Fruit fly (Drosophila melanogaster) Kc167 (cell line): ENCODE results near the gene Tsp2A.

Experiments
- Myc ChIP-seq: fragments of >200 bp; optimal IDR thresholded peaks from 2 replicates; lab custom pipeline; 2017; ENCODE audit warnings: missing external identifiers
- Sin3A ChIP-seq: fragments of >200 bp; optimal IDR thresholded peaks from 2 replicates; lab custom pipeline; 2018; ENCODE audit warnings: missing external identifiers
- h ChIP-seq: fragments of >200 bp; optimal IDR thresholded peaks from 3 replicates; lab custom pipeline; 2018; ENCODE audit warnings: missing external identifiers
- insv ChIP-seq: fragments of >200 bp; optimal IDR thresholded peaks from 3 replicates; lab custom pipeline; 2018; ENCODE audit warnings: missing external identifiers
- psq ChIP-seq: fragments of >200 bp; optimal IDR thresholded peaks from 2 replicates; lab custom pipeline; 2017; ENCODE audit warnings: missing external identifiers
- ttk ChIP-seq: sonication (Bioruptor generic); optimal IDR thresholded peaks from 2 replicates; lab custom pipeline; 2017; ENCODE audit warnings: missing external identifiers

DNA sequence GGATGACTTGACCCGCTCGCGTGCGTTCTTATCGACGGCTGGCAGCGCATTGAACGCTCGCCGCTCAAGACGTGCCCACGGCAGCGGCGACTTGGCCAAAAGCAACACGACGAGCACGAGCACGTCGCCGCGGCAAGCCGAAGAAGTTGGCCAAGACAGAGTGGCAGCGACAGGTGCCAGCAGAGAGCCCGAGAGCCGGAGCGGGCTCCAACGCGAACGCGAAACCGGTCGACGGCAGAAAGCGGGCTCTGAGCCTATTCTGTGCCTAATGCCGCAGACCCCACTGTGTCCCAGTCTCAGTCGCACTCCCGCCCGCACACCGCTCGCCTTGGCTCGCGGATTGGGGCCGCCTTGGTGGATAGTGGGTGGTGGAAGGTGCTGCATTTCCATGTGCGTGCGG lies 37.9 kb upstream of the Tsp2A start:
- TF ChIP-seq psq (lab: Kevin White, UChicago) (no peak), insv (no peak), ttk (no peak), h (no peak), Sin3A (lab: Kevin White, UChicago) (no peak), Myc (lab: Kevin White, UChicago) (no peak)
